Fruit fly (Drosophila melanogaster) whole organism, wandering third instar larva: ENCODE data around the gene tHMG2.

ENCODE experiments used
- Abd-B ChIP-seq: fragments of >200 bp; optimal IDR thresholded peaks from 2 replicates; lab custom pipeline; 2017; ENCODE audit warnings: missing biosample characterization, missing genetic modification characterization
- CG32264 ChIP-seq: fragments of 200-800 bp; sonication (Bioruptor generic); optimal IDR thresholded peaks from 2 replicates; lab custom pipeline; 2016; ENCODE audit warnings: missing biosample characterization, missing genetic modification characterization
- CrebA ChIP-seq: fragments of 200-800 bp; sonication (Bioruptor generic); optimal IDR thresholded peaks from 2 replicates; lab custom pipeline; 2016; ENCODE audit warnings: missing biosample characterization, mild to moderate bottlenecking, missing genetic modification characterization, borderline replicate concordance
- Dfd ChIP-seq: fragments of >200 bp; optimal IDR thresholded peaks from 2 replicates; lab custom pipeline; 2017; ENCODE audit warnings: missing biosample characterization, missing genetic modification characterization
- GATAd ChIP-seq: sonication (Bioruptor generic); optimal IDR thresholded peaks from 2 replicates; lab custom pipeline; 2016; ENCODE audit warnings: missing biosample characterization, missing genetic modification characterization
- HLH106 ChIP-seq: fragments of 200-800 bp; optimal IDR thresholded peaks from 3 replicates; lab custom pipeline; 2019; ENCODE audit warnings: missing biosample characterization, mild to moderate bottlenecking, missing genetic modification characterization, moderate library complexity
- Hnf4 ChIP-seq: fragments of 200-800 bp; sonication (Bioruptor generic); optimal IDR thresholded peaks from 2 replicates; lab custom pipeline; 2016; ENCODE audit warnings: missing biosample characterization, mild to moderate bottlenecking, missing genetic modification characterization
- Hr78 ChIP-seq: fragments of >200 bp; optimal IDR thresholded peaks from 2 replicates; lab custom pipeline; 2017; ENCODE audit warnings: missing biosample characterization, missing genetic modification characterization
- Hr83 ChIP-seq: fragments of 200-300 bp; sonication (Bioruptor generic); optimal IDR thresholded peaks from 2 replicates; lab custom pipeline; 2016; ENCODE audit warnings: missing biosample characterization, mild to moderate bottlenecking, missing genetic modification characterization, moderate library complexity; ENCODE audit not compliant: poor library complexity, severe bottlenecking
- Jra ChIP-seq: sonication (Bioruptor generic); optimal IDR thresholded peaks from 2 replicates; lab custom pipeline; 2016; ENCODE audit warnings: missing biosample characterization, missing genetic modification characterization
- Mio ChIP-seq: sonication (Bioruptor generic); optimal IDR thresholded peaks from 2 replicates; lab custom pipeline; 2016; ENCODE audit warnings: missing biosample characterization, missing genetic modification characterization
- Myc ChIP-seq: fragments of >200 bp; optimal IDR thresholded peaks from 2 replicates; lab custom pipeline; 2017
- N ChIP-seq: fragments of >200 bp; optimal IDR thresholded peaks from 2 replicates; lab custom pipeline; 2018; ENCODE audit warnings: missing biosample characterization, missing external identifiers, missing genetic modification characterization
- OdsH ChIP-seq: fragments of 200-800 bp; sonication (Bioruptor generic); optimal IDR thresholded peaks from 2 replicates; lab custom pipeline; 2016; ENCODE audit warnings: missing biosample characterization, mild to moderate bottlenecking, missing genetic modification characterization
- Rel ChIP-seq, 2 experiments: fragments of 200-800 bp; sonication (Bioruptor generic) in 1 of 2; optimal IDR thresholded peaks; 2 replicates in 1 of 2; 3 replicates in 1 of 2; lab custom pipeline; 2016 to 2019; ENCODE audit warnings: mild to moderate bottlenecking in 2 of 2, missing biosample characterization in 2 of 2, missing genetic modification characterization in 2 of 2, moderate library complexity in 1 of 2
- Sp1 ChIP-seq: fragments of 200-800 bp; sonication (Bioruptor generic); optimal IDR thresholded peaks from 3 replicates; lab custom pipeline; 2019; ENCODE audit warnings: missing biosample characterization, mild to moderate bottlenecking, missing genetic modification characterization, moderate library complexity
- Vsx2 ChIP-seq: fragments of 200-300, 225-300 bp; sonication (Bioruptor generic); optimal IDR thresholded peaks from 2 replicates; lab custom pipeline; 2018; ENCODE audit warnings: missing biosample characterization, missing genetic modification characterization; ENCODE audit not compliant: partially characterized antibody
- br ChIP-seq: fragments of 200-800 bp; sonication (Bioruptor generic); optimal IDR thresholded peaks from 2 replicates; lab custom pipeline; 2016; ENCODE audit warnings: missing biosample characterization, missing genetic modification characterization
- brk ChIP-seq: fragments of 200-800 bp; sonication (Bioruptor generic); optimal IDR thresholded peaks from 2 replicates; lab custom pipeline; 2016; ENCODE audit warnings: missing biosample characterization, mild to moderate bottlenecking, missing genetic modification characterization
- dl ChIP-seq, 2 experiments: fragments of 175-275, 200-275 bp in 1 of 2; fragments of 200-275 bp in 1 of 2; sonication (Bioruptor generic); optimal IDR thresholded peaks; lab custom pipeline; 2018; ENCODE audit warnings: mild to moderate bottlenecking in 2 of 2, missing biosample characterization in 2 of 2, missing genetic modification characterization in 2 of 2, moderate library complexity in 2 of 2; ENCODE audit not compliant: partially characterized antibody in 2 of 2, insufficient read depth in 1 of 2
- dmrt93B ChIP-seq: fragments of 200-800 bp; sonication (Bioruptor generic); optimal IDR thresholded peaks from 2 replicates; lab custom pipeline; 2018; ENCODE audit warnings: missing biosample characterization, mild to moderate bottlenecking, missing genetic modification characterization
- ey ChIP-seq: fragments of 200-800 bp; sonication (Bioruptor generic); optimal IDR thresholded peaks from 2 replicates; lab custom pipeline; 2016; ENCODE audit warnings: missing biosample characterization, missing genetic modification characterization
- foxo ChIP-seq, 2 experiments: fragments of 200-800 bp; sonication (Bioruptor generic); optimal IDR thresholded peaks; 2 replicates in 1 of 2; 3 replicates in 1 of 2; lab custom pipeline; 2016 to 2017; ENCODE audit warnings: missing biosample characterization in 2 of 2, missing genetic modification characterization in 2 of 2
- fru ChIP-seq: fragments of 200-800 bp; sonication (Bioruptor generic); optimal IDR thresholded peaks from 3 replicates; lab custom pipeline; 2016; ENCODE audit warnings: missing biosample characterization, mild to moderate bottlenecking, missing genetic modification characterization
- h ChIP-seq: fragments of 200-800 bp; sonication (Bioruptor generic); optimal IDR thresholded peaks from 3 replicates; lab custom pipeline; 2016; ENCODE audit warnings: missing biosample characterization, mild to moderate bottlenecking, missing genetic modification characterization
- jim ChIP-seq: fragments of 175-275, 200-325 bp; sonication (Bioruptor generic); optimal IDR thresholded peaks from 2 replicates; lab custom pipeline; 2016; ENCODE audit warnings: missing biosample characterization, mild to moderate bottlenecking, missing genetic modification characterization
- lola ChIP-seq: fragments of >200 bp; optimal IDR thresholded peaks from 2 replicates; lab custom pipeline; 2017; ENCODE audit warnings: missing biosample characterization, missing genetic modification characterization
- pan ChIP-seq: fragments of >200 bp; optimal IDR thresholded peaks from 2 replicates; lab custom pipeline; 2017
- psq ChIP-seq: fragments of 200-800 bp; sonication (Bioruptor generic); optimal IDR thresholded peaks from 3 replicates; lab custom pipeline; 2017; ENCODE audit warnings: missing biosample characterization, mild to moderate bottlenecking, missing genetic modification characterization, moderate library complexity
- rgr ChIP-seq: fragments of 200-800 bp; sonication (Bioruptor generic); optimal IDR thresholded peaks from 3 replicates; lab custom pipeline; 2016; ENCODE audit warnings: missing biosample characterization, mild to moderate bottlenecking, missing genetic modification characterization
- sage ChIP-seq: fragments of 200-800 bp; sonication (Bioruptor generic); optimal IDR thresholded peaks from 2 replicates; lab custom pipeline; 2016; ENCODE audit warnings: missing biosample characterization, mild to moderate bottlenecking, missing genetic modification characterization
- sv ChIP-seq: fragments of 200-800 bp; sonication (Bioruptor generic); optimal IDR thresholded peaks from 3 replicates; lab custom pipeline; 2016; ENCODE audit warnings: missing biosample characterization, missing genetic modification characterization
- tai ChIP-seq: sonication (Bioruptor generic); optimal IDR thresholded peaks from 2 replicates; lab custom pipeline; 2016; ENCODE audit warnings: missing biosample characterization, missing genetic modification characterization
- usp ChIP-seq: fragments of >200 bp; optimal IDR thresholded peaks from 2 replicates; lab custom pipeline; 2017; ENCODE audit warnings: missing biosample characterization, missing genetic modification characterization
- woc ChIP-seq: sonication (Bioruptor generic); optimal IDR thresholded peaks from 2 replicates; lab custom pipeline; 2016; ENCODE audit warnings: missing biosample characterization, mild to moderate bottlenecking, missing genetic modification characterization

Gene tHMG2

dm6 chr3R:22447874-22448254 is 44.9 kb upstream of the tHMG2 start, which contains the start of gene CG34376 (continued):
- TF ChIP-seq rgr (GFP tag; lab: Kevin White, UChicago) (peak; percentile 8), Hr83 (GFP tag; lab: Kevin White, UChicago) (peak; percentile 80), psq (GFP tag; lab: Kevin White, UChicago) (peak; percentile 88), usp (GFP tag; lab: Kevin White, UChicago) (no peak), N (GFP tag; lab: Kevin White, UChicago) (no peak), Abd-B (GFP tag; lab: Kevin White, UChicago) (no peak)

- TF ChIP-seq Hnf4 (GFP tag; lab: Kevin White, UChicago) = no peak
- no peak for TF ChIP-seq br (GFP tag; lab: Kevin White, UChicago)
- no peak for TF ChIP-seq ey
- no peak for TF ChIP-seq N (GFP tag; lab: Kevin White, UChicago)
- TF ChIP-seq Hr78 = no peak
- TF ChIP-seq h (GFP tag; lab: Kevin White, UChicago) = no peak
- TF ChIP-seq psq (GFP tag; lab: Kevin White, UChicago) = no peak
- TF ChIP-seq usp (GFP tag; lab: Kevin White, UChicago) = no peak
- TF ChIP-seq CG32264 (GFP tag; lab: Kevin White, UChicago) = no peak
- TF ChIP-seq Rel (GFP tag; optimal IDR thresholded peaks at IDR 0.05; lab: Kevin White, UChicago) = no peak
- TF ChIP-seq Rel (tag; optimal IDR thresholded peaks at IDR 0.05; lab: Kevin White, UChicago) = no peak
- no peak for TF ChIP-seq dl (GFP tag; optimal IDR thresholded peaks at IDR 0.05; lab: Kevin White, UChicago; ENCODE audit: insufficient read depth in 1 of 2, partially characterized antibody in 2 of 2)
- TF ChIP-seq CrebA (GFP tag; lab: Kevin White, UChicago) = no peak
- no peak for TF ChIP-seq brk
- no peak for TF ChIP-seq woc
- no peak for TF ChIP-seq HLH106 (tag; lab: Kevin White, UChicago)
- no peak for TF ChIP-seq lola (GFP tag; lab: Kevin White, UChicago)
- no peak for TF ChIP-seq Sp1 (GFP tag; lab: Kevin White, UChicago)
Measured at dm6 chr3R:22449871-22450424, 42.8 kb upstream of the tHMG2 start.

- TF ChIP-seq Vsx2 = no peak
- no peak for TF ChIP-seq h (GFP tag; lab: Kevin White, UChicago)
- TF ChIP-seq dl (GFP tag; optimal IDR thresholded peaks at IDR 0.05; lab: Kevin White, UChicago; ENCODE audit: insufficient read depth in 1 of 2, partially characterized antibody in 2 of 2) = no peak
- TF ChIP-seq br (GFP tag; lab: Kevin White, UChicago) = no peak
- TF ChIP-seq CG32264 (GFP tag; lab: Kevin White, UChicago) = no peak
- no peak for TF ChIP-seq Hr83 (GFP tag; lab: Kevin White, UChicago)
- no peak for TF ChIP-seq OdsH
- no peak for TF ChIP-seq dmrt93B (GFP tag; lab: Kevin White, UChicago)
- no peak for TF ChIP-seq sv (GFP tag; lab: Kevin White, UChicago)
- no peak for TF ChIP-seq CrebA (GFP tag; lab: Kevin White, UChicago)
- TF ChIP-seq sage (GFP tag; lab: Kevin White, UChicago) = no peak
- TF ChIP-seq Hr78 = no peak
- no peak for TF ChIP-seq tai (GFP tag; lab: Kevin White, UChicago)
- no peak for TF ChIP-seq Dfd (GFP tag; lab: Kevin White, UChicago)
- TF ChIP-seq woc = no peak
- TF ChIP-seq lola (GFP tag; lab: Kevin White, UChicago) = no peak
- TF ChIP-seq fru (GFP tag; lab: Kevin White, UChicago) = no peak
- no peak for TF ChIP-seq Myc (lab: Kevin White, UChicago)
- TF ChIP-seq, all 38 proteins: peak for 0
Measured at dm6 chr3R:22454397-22455334, 38.1 kb upstream of the tHMG2 start.

dm6 chr3R:22455335-22455985 is 37.3 kb upstream of the tHMG2 start:
- TF ChIP-seq h (GFP tag; lab: Kevin White, UChicago) (no peak), fru (GFP tag; lab: Kevin White, UChicago) (peak; percentile 19), jim (no peak), Mio (GFP tag; lab: Kevin White, UChicago) (no peak), CG32264 (GFP tag; lab: Kevin White, UChicago) (no peak), Rel (GFP tag; optimal IDR thresholded peaks at IDR 0.05; lab: Kevin White, UChicago) (no peak), Rel (tag; optimal IDR thresholded peaks at IDR 0.05; lab: Kevin White, UChicago) (no peak), dl (GFP tag; optimal IDR thresholded peaks at IDR 0.05; lab: Kevin White, UChicago; ENCODE audit: insufficient read depth in 1 of 2, partially characterized antibody in 2 of 2) (no peak), Hr78 (no peak), rgr (GFP tag; lab: Kevin White, UChicago) (no peak), ey (peak; percentile 4), Jra (no peak), sage (GFP tag; lab: Kevin White, UChicago) (no peak), Myc (lab: Kevin White, UChicago) (no peak), N (GFP tag; lab: Kevin White, UChicago) (no peak), foxo (GFP tag; optimal IDR thresholded peaks at IDR 0.05; lab: Kevin White, UChicago) (peak in 1 of 2 experiments; percentile 15), OdsH (peak; percentile 2), GATAd (GFP tag; lab: Kevin White, UChicago) (no peak), Hr83 (GFP tag; lab: Kevin White, UChicago) (no peak), Sp1 (GFP tag; lab: Kevin White, UChicago) (no peak), HLH106 (tag; lab: Kevin White, UChicago) (no peak), Dfd (GFP tag; lab: Kevin White, UChicago) (no peak), psq (GFP tag; lab: Kevin White, UChicago) (no peak), pan (no peak)
